Worm (Caenorhabditis elegans): ENCODE data around the gene hse-5.
"Not testable (repeated sequence)": the region's sequence is repeated elsewhere in the genome, so short reads cannot be mapped to it uniquely, and the experiment has no call there.

The hse-5 gene

ce11 chrIII:4369381-4369809 lies 24.3 kb downstream of the hse-5 start (continued):
- peak; percentile 8 for TF ChIP-seq F37D6.2 (tag; optimal IDR thresholded peaks at IDR 0.05)
- peak; percentile 82 for TF ChIP-seq zfp-3 (GFP tag; conservative IDR thresholded peaks at IDR 0.05)
- TF ChIP-seq F44E2.7 (GFP tag; IDR thresholded peaks at IDR 0.05), result peak; percentile 75; the same call in 1 of the 2 replicates
- peak; percentile 61 for TF ChIP-seq dve-1 (tag; optimal IDR thresholded peaks at IDR 0.05; ENCODE audit: insufficient read depth)
- TF ChIP-seq daf-16 (GFP tag; optimal IDR thresholded peaks at IDR 0.05), result peak; percentile 20 to 54
- peak; percentile 24 for TF ChIP-seq daf-16 (tag; optimal IDR thresholded peaks at IDR 0.05)
- TF ChIP-seq hmg-1.1 (GFP tag; IDR thresholded peaks at IDR 0.05), result peak; percentile 88
- TF ChIP-seq nhr-6 (tag; optimal IDR thresholded peaks at IDR 0.05), result peak; percentile 30
- TF ChIP-seq set-16 (GFP tag; IDR thresholded peaks at IDR 0.05), result peak; percentile 90
- peak; percentile 6 for TF ChIP-seq jun-1 (tag; optimal IDR thresholded peaks at IDR 0.05)
- TF ChIP-seq hif-1 (tag; optimal IDR thresholded peaks at IDR 0.05), result peak in 1 of 2 experiments; percentile 24
- peak; percentile 71 for TF ChIP-seq lim-7 (GFP tag; IDR thresholded peaks at IDR 0.05)
- TF ChIP-seq nhr-42 (GFP tag; IDR thresholded peaks at IDR 0.05), result peak; percentile 69; the same call in 1 of the 2 replicates
- TF ChIP-seq pqm-1 (tag; optimal IDR thresholded peaks at IDR 0.05), result peak; percentile 3
- peak; percentile 59; the same call in 1 of the 2 replicates for TF ChIP-seq Y75B8A.6 (GFP tag; IDR thresholded peaks at IDR 0.05)
- peak; percentile 67 for TF ChIP-seq nhr-48 (tag; optimal IDR thresholded peaks at IDR 0.05)
- TF ChIP-seq mdl-1 (tag; optimal IDR thresholded peaks at IDR 0.05), result peak in 1 of 2 experiments; percentile 17
- TF ChIP-seq pha-4 (GFP tag; IDR thresholded peaks at IDR 0.05), result peak; percentile 84
- not testable (repeated sequence) for TF ChIP-seq pha-4 (tag; optimal IDR thresholded peaks at IDR 0.05)
- 0 out of 2 replicates have a peak, but pooled peaks have one; percentile 19 for TF ChIP-seq F26F4.8 (GFP tag; conservative IDR thresholded peaks at IDR 0.05)
- TF ChIP-seq spr-1 (tag; optimal IDR thresholded peaks at IDR 0.05), result peak; percentile 63
- peak; percentile 84 for TF ChIP-seq lin-38 (GFP tag; IDR thresholded peaks at IDR 0.05)
- peak; percentile 94 for TF ChIP-seq egl-43 (GFP tag; IDR thresholded peaks at IDR 0.05)
- TF ChIP-seq duxl-1 (tag; optimal IDR thresholded peaks at IDR 0.05; ENCODE audit: poor library complexity), result peak; percentile 5

ce11 chrIII:4370585-4370984 lies 25.5 kb downstream of the hse-5 start, which contains the start of gene ckb-3:
Gene ckb-3 (plus strand): TSS chrIII:4370885.
- TF ChIP-seq mxl-3 (GFP tag; optimal IDR thresholded peaks at IDR 0.05) (no peak), hif-1 (tag; optimal IDR thresholded peaks at IDR 0.05) (no peak), nhr-42 (GFP tag; IDR thresholded peaks at IDR 0.05) (no peak), zfp-2 (tag; optimal IDR thresholded peaks at IDR 0.05) (no peak), zfp-3 (GFP tag; conservative IDR thresholded peaks at IDR 0.05) (no peak), F44E2.7 (GFP tag; IDR thresholded peaks at IDR 0.05) (no peak), ceh-32 (tag; optimal IDR thresholded peaks at IDR 0.05; ENCODE audit: poor library complexity) (no peak), nhr-11 (tag; optimal IDR thresholded peaks at IDR 0.05) (no peak), cey-2 (tag; optimal IDR thresholded peaks at IDR 0.05; ENCODE audit: borderline replicate concordance, insufficient read depth) (no peak), gei-8 (GFP tag; optimal IDR thresholded peaks at IDR 0.05) (no peak), ama-1 (optimal IDR thresholded peaks at IDR 0.05) (no peak)

ce11 chrIII:4372894-4373293 lies 27.8 kb downstream of the hse-5 start:
- TF ChIP-seq daf-16 (GFP tag; optimal IDR thresholded peaks at IDR 0.05), result no peak
- peak; percentile 97 for TF ChIP-seq daf-16 (tag; optimal IDR thresholded peaks at IDR 0.05)
- TF ChIP-seq T20F7.1 (GFP tag; optimal IDR thresholded peaks at IDR 0.05), result no peak
- no peak for TF ChIP-seq hlh-30 (tag; optimal IDR thresholded peaks at IDR 0.05; ENCODE audit: insufficient read depth)

- no peak for TF ChIP-seq duxl-1 (tag; optimal IDR thresholded peaks at IDR 0.05; ENCODE audit: poor library complexity)
- no peak for TF ChIP-seq zip-11 (GFP tag; IDR thresholded peaks at IDR 0.05)
- no peak for TF ChIP-seq lin-38 (GFP tag; IDR thresholded peaks at IDR 0.05)
- TF ChIP-seq zfp-2 (tag; optimal IDR thresholded peaks at IDR 0.05), result no peak
- no peak for TF ChIP-seq ceh-32 (tag; optimal IDR thresholded peaks at IDR 0.05; ENCODE audit: poor library complexity)
- no peak for TF ChIP-seq ztf-7 (tag; optimal IDR thresholded peaks at IDR 0.05)
Observed at ce11 chrIII:4374854-4375253, 29.7 kb downstream of the hse-5 start, which contains the start of gene pals-26. Gene pals-26 (plus strand): TSS chrIII:4375154.
